Fruit fly (Drosophila melanogaster): ENCODE measurements around the gene mRpL23.

mRpL23 gene

dm6 chr3L:2418769-2419168 lies 45.3 kb upstream of the mRpL23 start (continued):
- TF ChIP-seq sisA (GFP tag; IDR thresholded peaks at IDR 0.05) (peak; percentile 83), CG4707 (GFP tag; optimal IDR thresholded peaks at IDR 0.05) (peak; percentile 32), Lpt (GFP tag; optimal IDR thresholded peaks at IDR 0.05) (no peak), CG11398 (GFP tag; optimal IDR thresholded peaks at IDR 0.05) (no peak), unc-4 (GFP tag; IDR thresholded peaks at IDR 0.05; ENCODE audit: partially characterized antibody) (no peak), CG9215 (GFP tag; IDR thresholded peaks at IDR 0.05) (peak; percentile 77), grau (tag; optimal IDR thresholded peaks at IDR 0.05) (peak; percentile 78), CG15479 (GFP tag; optimal IDR thresholded peaks at IDR 0.05) (no peak), bbx (GFP tag; IDR thresholded peaks at IDR 0.05; ENCODE audit: partially characterized antibody) (no peak), Fer2 (tag; optimal IDR thresholded peaks at IDR 0.05) (peak; percentile 29), h (optimal IDR thresholded peaks at IDR 0.05) (no peak), CG13287 (GFP tag; IDR thresholded peaks at IDR 0.05; ENCODE audit: partially characterized antibody) (no peak), Dref (GFP tag; IDR thresholded peaks at IDR 0.05) (no peak), CG1233 (GFP tag; optimal IDR thresholded peaks at IDR 0.05) (peak; percentile 81), CG32772 (GFP tag; IDR thresholded peaks at IDR 0.05) (peak; percentile 88), da (GFP tag; optimal IDR thresholded peaks at IDR 0.05) (peak; percentile 18), ro (GFP tag; IDR thresholded peaks at IDR 0.05) (peak; percentile 43; the same call in 1 of the 2 replicates), HLHmδ (GFP tag; optimal IDR thresholded peaks at IDR 0.05) (no peak), run (tag; optimal IDR thresholded peaks at IDR 0.05) (no peak), dan (GFP tag; IDR thresholded peaks at IDR 0.05) (no peak), vnd (GFP tag; IDR thresholded peaks at IDR 0.05; ENCODE audit: partially characterized antibody) (no peak), Rx (GFP tag; IDR thresholded peaks at IDR 0.05) (peak; percentile 73), CG8765 (GFP tag; IDR thresholded peaks at IDR 0.05) (peak; percentile 59), Camta (GFP tag; optimal IDR thresholded peaks at IDR 0.05) (peak; percentile 21), CG3995 (GFP tag; optimal IDR thresholded peaks at IDR 0.05) (no peak), Xrp1 (GFP tag; IDR thresholded peaks at IDR 0.05) (peak; percentile 90), Myb (GFP tag; optimal IDR thresholded peaks at IDR 0.05) (peak; percentile 29), CG3065 (GFP tag; optimal IDR thresholded peaks at IDR 0.05) (no peak), HHEX (GFP tag; optimal IDR thresholded peaks at IDR 0.05) (peak; percentile 89), CG10543 (GFP tag; optimal IDR thresholded peaks at IDR 0.05) (no peak), CG12299 (tag; optimal IDR thresholded peaks at IDR 0.05) (peak; percentile 62), CG4282 (GFP tag; optimal IDR thresholded peaks at IDR 0.05) (no peak), cad (GFP tag; optimal IDR thresholded peaks at IDR 0.05) (no peak), Bgb (GFP tag; IDR thresholded peaks at IDR 0.05; ENCODE audit: partially characterized antibody) (no peak), CG18599 (GFP tag; optimal IDR thresholded peaks at IDR 0.05) (peak; percentile 95), sens-2 (GFP tag; IDR thresholded peaks at IDR 0.05) (peak; percentile 80), CG14965 (GFP tag; optimal IDR thresholded peaks at IDR 0.05; ENCODE audit: borderline replicate concordance) (peak; percentile 43), CG15514 (GFP tag; optimal IDR thresholded peaks at IDR 0.05) (peak; percentile 84), CG6254 (GFP tag; optimal IDR thresholded peaks at IDR 0.05) (peak; percentile 84), Hr78 (GFP tag; optimal IDR thresholded peaks at IDR 0.05) (peak in 1 of 2 experiments; percentile 82), ind (GFP tag; optimal IDR thresholded peaks at IDR 0.05) (peak; percentile 88), CG6854 (GFP tag; optimal IDR thresholded peaks at IDR 0.05) (peak; percentile 89), sqz (GFP tag; optimal IDR thresholded peaks at IDR 0.05) (peak; percentile 80), CG1832 (GFP tag; optimal IDR thresholded peaks at IDR 0.05) (no peak), CG14860 (GFP tag; IDR thresholded peaks at IDR 0.05; ENCODE audit: partially characterized antibody) (no peak), Sry-β (GFP tag; optimal IDR thresholded peaks at IDR 0.05) (peak; percentile 42), NK7.1 (GFP tag; optimal IDR thresholded peaks at IDR 0.05) (peak; percentile 80), sr (GFP tag; IDR thresholded peaks at IDR 0.05) (0 out of 3 replicates have a peak, but pooled peaks have one; percentile 25), mam (GFP tag; optimal IDR thresholded peaks at IDR 0.05) (peak; percentile 63), CG11695 (GFP tag; IDR thresholded peaks at IDR 0.05) (peak; percentile 92), Ets65A (GFP tag) (peak; percentile 97)

All from whole organism, embryonic.